Fruit fly (Drosophila melanogaster): ENCODE results near the gene nebu.

Gene nebu

dm6 chr3L:12813907-12814306 lies 29.0 kb downstream of the nebu start, which contains the start of the genes Sf3a2 and CG42588:
Gene Sf3a2, minus strand, starts transcription at chr3L:12814019.
Gene CG42588, plus strand, starts transcription at chr3L:12814254.
- peak; percentile 78 for TF ChIP-seq bab1 (GFP tag; optimal IDR thresholded peaks at IDR 0.05)
- TF ChIP-seq tj (GFP tag; optimal IDR thresholded peaks at IDR 0.05) = peak; percentile 32
- TF ChIP-seq CG7101 (tag; optimal IDR thresholded peaks at IDR 0.05) = peak; percentile 52
- peak; percentile 25 for TF ChIP-seq pad (GFP tag; optimal IDR thresholded peaks at IDR 0.05)
- TF ChIP-seq toe (GFP tag; optimal IDR thresholded peaks at IDR 0.05) = peak; percentile 65
- TF ChIP-seq Hr96 (GFP tag; optimal IDR thresholded peaks at IDR 0.05) = no peak
- TF ChIP-seq CG11617 (GFP tag; optimal IDR thresholded peaks at IDR 0.05) = peak; percentile 48
- TF ChIP-seq CG1620 (GFP tag; optimal IDR thresholded peaks at IDR 0.05) = peak; percentile 66
- TF ChIP-seq Clk (GFP tag; optimal IDR thresholded peaks at IDR 0.05) = no peak
- TF ChIP-seq ovo (GFP tag; optimal IDR thresholded peaks at IDR 0.05) = peak; percentile 17
- TF ChIP-seq CG14711 (tag; optimal IDR thresholded peaks at IDR 0.05) = peak; percentile 98
- TF ChIP-seq cnc (optimal IDR thresholded peaks at IDR 0.05) = no peak
- TF ChIP-seq Crg-1 (GFP tag; optimal IDR thresholded peaks at IDR 0.05) = no peak
- peak; percentile 75 for TF ChIP-seq Mnt (GFP tag; optimal IDR thresholded peaks at IDR 0.05)
- TF ChIP-seq CG33017 (tag; optimal IDR thresholded peaks at IDR 0.05) = no peak
- no peak for TF ChIP-seq CG5204 (GFP tag; optimal IDR thresholded peaks at IDR 0.05)
- no peak for TF ChIP-seq CG12768 (GFP tag; optimal IDR thresholded peaks at IDR 0.05)
- no peak for TF ChIP-seq kay (GFP tag; ENCODE audit: borderline replicate concordance)
- TF ChIP-seq cic (GFP tag; optimal IDR thresholded peaks at IDR 0.05) = no peak
- TF ChIP-seq CG7045 (GFP tag; optimal IDR thresholded peaks at IDR 0.05) = no peak

- TF ChIP-seq Crg-1 (GFP tag; optimal IDR thresholded peaks at IDR 0.05) (no peak), CG1620 (GFP tag; optimal IDR thresholded peaks at IDR 0.05) (no peak), ovo (GFP tag; optimal IDR thresholded peaks at IDR 0.05) (no peak), CG7101 (tag; optimal IDR thresholded peaks at IDR 0.05) (no peak), Mnt (GFP tag; optimal IDR thresholded peaks at IDR 0.05) (no peak), CG5204 (GFP tag; optimal IDR thresholded peaks at IDR 0.05) (no peak), CG14711 (tag; optimal IDR thresholded peaks at IDR 0.05) (no peak), Hr96 (GFP tag; optimal IDR thresholded peaks at IDR 0.05) (no peak), CG11617 (GFP tag; optimal IDR thresholded peaks at IDR 0.05) (no peak), kay (GFP tag; ENCODE audit: borderline replicate concordance) (no peak), cic (GFP tag; optimal IDR thresholded peaks at IDR 0.05) (no peak), CG33017 (tag; optimal IDR thresholded peaks at IDR 0.05) (no peak), toe (GFP tag; optimal IDR thresholded peaks at IDR 0.05) (no peak), Clk (GFP tag; optimal IDR thresholded peaks at IDR 0.05) (no peak), bab1 (GFP tag; optimal IDR thresholded peaks at IDR 0.05) (no peak), CG12768 (GFP tag; optimal IDR thresholded peaks at IDR 0.05) (no peak)
These were observed 34.5 kb downstream of the nebu start, which contains the start of gene CG32110 for dm6 chr3L:12808421-12808820. Gene CG32110, plus strand, starts transcription at chr3L:12808721.

- no peak for TF ChIP-seq CG5204 (GFP tag; optimal IDR thresholded peaks at IDR 0.05)
- no peak for TF ChIP-seq Hr96 (GFP tag; optimal IDR thresholded peaks at IDR 0.05)
- peak; percentile 22 for TF ChIP-seq pad (GFP tag; optimal IDR thresholded peaks at IDR 0.05)
- peak; percentile 42 for TF ChIP-seq CG12768 (GFP tag; optimal IDR thresholded peaks at IDR 0.05)
- no peak for TF ChIP-seq Clk (GFP tag; optimal IDR thresholded peaks at IDR 0.05)
- peak; percentile 98 for TF ChIP-seq CG14711 (tag; optimal IDR thresholded peaks at IDR 0.05)
- peak; percentile 68 for TF ChIP-seq CG7101 (tag; optimal IDR thresholded peaks at IDR 0.05)
- TF ChIP-seq cnc (optimal IDR thresholded peaks at IDR 0.05) = no peak
- peak; percentile 41 for TF ChIP-seq bab1 (GFP tag; optimal IDR thresholded peaks at IDR 0.05)
- TF ChIP-seq Mnt (GFP tag; optimal IDR thresholded peaks at IDR 0.05) = peak; percentile 66
- TF ChIP-seq CG1620 (GFP tag; optimal IDR thresholded peaks at IDR 0.05) = no peak
- TF ChIP-seq tj (GFP tag; optimal IDR thresholded peaks at IDR 0.05) = peak; percentile 77
- TF ChIP-seq CG11617 (GFP tag; optimal IDR thresholded peaks at IDR 0.05) = peak; percentile 69
- no peak for TF ChIP-seq ovo (GFP tag; optimal IDR thresholded peaks at IDR 0.05)
- TF ChIP-seq CG7045 (GFP tag; optimal IDR thresholded peaks at IDR 0.05) = peak; percentile 46
- peak; percentile 86 for TF ChIP-seq cic (GFP tag; optimal IDR thresholded peaks at IDR 0.05)
- no peak for TF ChIP-seq kay (GFP tag; ENCODE audit: borderline replicate concordance)
- TF ChIP-seq toe (GFP tag; optimal IDR thresholded peaks at IDR 0.05) = no peak
- no peak for TF ChIP-seq Crg-1 (GFP tag; optimal IDR thresholded peaks at IDR 0.05)
- peak; percentile 75 for TF ChIP-seq CG33017 (tag; optimal IDR thresholded peaks at IDR 0.05)
These were observed 36.6 kb downstream of the nebu start for dm6 chr3L:12806290-12806743.

- TF ChIP-seq Mnt (GFP tag; optimal IDR thresholded peaks at IDR 0.05) = no peak
- TF ChIP-seq CG11617 (GFP tag; optimal IDR thresholded peaks at IDR 0.05) = no peak
- TF ChIP-seq bab1 (GFP tag; optimal IDR thresholded peaks at IDR 0.05) = no peak
- TF ChIP-seq Hr96 (GFP tag; optimal IDR thresholded peaks at IDR 0.05) = no peak
- no peak for TF ChIP-seq CG7045 (GFP tag; optimal IDR thresholded peaks at IDR 0.05)
- TF ChIP-seq pad (GFP tag; optimal IDR thresholded peaks at IDR 0.05) = no peak
- TF ChIP-seq ovo (GFP tag; optimal IDR thresholded peaks at IDR 0.05) = no peak
- no peak for TF ChIP-seq Clk (GFP tag; optimal IDR thresholded peaks at IDR 0.05)
- TF ChIP-seq kay (GFP tag; ENCODE audit: borderline replicate concordance) = no peak
- TF ChIP-seq CG14711 (tag; optimal IDR thresholded peaks at IDR 0.05) = no peak
- no peak for TF ChIP-seq tj (GFP tag; optimal IDR thresholded peaks at IDR 0.05)
- no peak for TF ChIP-seq CG1620 (GFP tag; optimal IDR thresholded peaks at IDR 0.05)
- TF ChIP-seq CG33017 (tag; optimal IDR thresholded peaks at IDR 0.05) = no peak
- no peak for TF ChIP-seq CG5204 (GFP tag; optimal IDR thresholded peaks at IDR 0.05)
- no peak for TF ChIP-seq cnc (optimal IDR thresholded peaks at IDR 0.05)
- TF ChIP-seq CG12768 (GFP tag; optimal IDR thresholded peaks at IDR 0.05) = no peak
These were observed 37.1 kb downstream of the nebu start, which contains the start of gene Sap130 for dm6 chr3L:12805660-12806289. Gene Sap130, plus strand, starts transcription at chr3L:12805902.

dm6 chr3L:12804730-12805170 lies 38.2 kb downstream of the nebu start, which contains the start of gene Atg1:
Gene Atg1, minus strand, starts transcription at chr3L:12805116.
- no peak for TF ChIP-seq CG33017 (tag; optimal IDR thresholded peaks at IDR 0.05)
- peak; percentile 38 for TF ChIP-seq Mnt (GFP tag; optimal IDR thresholded peaks at IDR 0.05)
- TF ChIP-seq CG11617 (GFP tag; optimal IDR thresholded peaks at IDR 0.05) = peak; percentile 16
- TF ChIP-seq pad (GFP tag; optimal IDR thresholded peaks at IDR 0.05) = peak; percentile 74
- TF ChIP-seq cic (GFP tag; optimal IDR thresholded peaks at IDR 0.05) = peak; percentile 56
- no peak for TF ChIP-seq cnc (optimal IDR thresholded peaks at IDR 0.05)
- no peak for TF ChIP-seq CG5204 (GFP tag; optimal IDR thresholded peaks at IDR 0.05)
- TF ChIP-seq bab1 (GFP tag; optimal IDR thresholded peaks at IDR 0.05) = peak; percentile 60
- peak; percentile 19 for TF ChIP-seq tj (GFP tag; optimal IDR thresholded peaks at IDR 0.05)
- peak; percentile 36 for TF ChIP-seq CG12768 (GFP tag; optimal IDR thresholded peaks at IDR 0.05)

Measured in whole organism, adult.